Worm (Caenorhabditis elegans): Measurements from ENCODE around the gene T28H10.1.
A peak's percentile ranks its signal among the peaks of the same experiment; 100 is the strongest.

The T28H10.1 gene

ce11 chrV:12532369-12532768 lies 28.8 kb downstream of the T28H10.1 start:
- TF ChIP-seq elt-2 (tag; optimal IDR thresholded peaks at IDR 0.05) (peak; percentile 66), jun-1 (tag; optimal IDR thresholded peaks at IDR 0.05) (no peak), pqm-1 (tag; optimal IDR thresholded peaks at IDR 0.05) (peak; percentile 44)

- TF ChIP-seq ceh-28 (tag; optimal IDR thresholded peaks at IDR 0.05) (no peak), nfya-1 (tag; optimal IDR thresholded peaks at IDR 0.05; ENCODE audit: insufficient read depth) (peak; percentile 30), ceh-9 (tag; optimal IDR thresholded peaks at IDR 0.05) (no peak), aly-2 (tag; optimal IDR thresholded peaks at IDR 0.05) (no peak), hmg-11 (tag; optimal IDR thresholded peaks at IDR 0.05) (no peak), elt-3 (tag; optimal IDR thresholded peaks at IDR 0.05) (peak; percentile 40 to 97 (median 51)), daf-12 (tag; optimal IDR thresholded peaks at IDR 0.05) (peak; percentile 26), elt-1 (tag; optimal IDR thresholded peaks at IDR 0.05) (peak; percentile 25), nhr-43 (tag; optimal IDR thresholded peaks at IDR 0.05; ENCODE audit: poor library complexity, severe bottlenecking) (peak; percentile 55), nhr-25 (tag; optimal IDR thresholded peaks at IDR 0.05) (peak; percentile 81), lin-39 (tag; optimal IDR thresholded peaks at IDR 0.05) (no peak), fos-1 (tag; optimal IDR thresholded peaks at IDR 0.05) (no peak), unc-62 (GFP tag; optimal IDR thresholded peaks at IDR 0.05) (peak; percentile 88), nhr-23 (tag; optimal IDR thresholded peaks at IDR 0.05) (no peak)
Observed at ce11 chrV:12533635-12534150, 30.1 kb downstream of the T28H10.1 start.

ce11 chrV:12534941-12535340 lies 31.3 kb downstream of the T28H10.1 start:
- TF ChIP-seq pha-4 (tag; optimal IDR thresholded peaks at IDR 0.05) (peak; percentile 26), fkh-2 (tag; optimal IDR thresholded peaks at IDR 0.05) (no peak)

- TF ChIP-seq elt-1 (tag; optimal IDR thresholded peaks at IDR 0.05) (no peak), nfya-1 (tag; optimal IDR thresholded peaks at IDR 0.05; ENCODE audit: insufficient read depth) (peak; percentile 16), eor-1 (tag; optimal IDR thresholded peaks at IDR 0.05) (no peak), lin-39 (tag; optimal IDR thresholded peaks at IDR 0.05) (peak; percentile 57), nhr-25 (tag; optimal IDR thresholded peaks at IDR 0.05) (peak; percentile 31), nhr-23 (tag; optimal IDR thresholded peaks at IDR 0.05) (peak; percentile 43)
Observed at ce11 chrV:12536409-12537038, 32.9 kb downstream of the T28H10.1 start.

ce11 chrV:12537505-12537904 lies 33.9 kb downstream of the T28H10.1 start:
- TF ChIP-seq mdl-1 (tag; optimal IDR thresholded peaks at IDR 0.05) (no peak), ceh-82 (tag; optimal IDR thresholded peaks at IDR 0.05) (no peak), nhr-25 (tag; optimal IDR thresholded peaks at IDR 0.05) (peak; percentile 84), nhr-23 (tag; optimal IDR thresholded peaks at IDR 0.05) (peak; percentile 81), elt-1 (tag; optimal IDR thresholded peaks at IDR 0.05) (peak; percentile 59), unc-62 (GFP tag; optimal IDR thresholded peaks at IDR 0.05) (peak; percentile 68), daf-12 (tag; optimal IDR thresholded peaks at IDR 0.05) (peak; percentile 57)

DNA sequence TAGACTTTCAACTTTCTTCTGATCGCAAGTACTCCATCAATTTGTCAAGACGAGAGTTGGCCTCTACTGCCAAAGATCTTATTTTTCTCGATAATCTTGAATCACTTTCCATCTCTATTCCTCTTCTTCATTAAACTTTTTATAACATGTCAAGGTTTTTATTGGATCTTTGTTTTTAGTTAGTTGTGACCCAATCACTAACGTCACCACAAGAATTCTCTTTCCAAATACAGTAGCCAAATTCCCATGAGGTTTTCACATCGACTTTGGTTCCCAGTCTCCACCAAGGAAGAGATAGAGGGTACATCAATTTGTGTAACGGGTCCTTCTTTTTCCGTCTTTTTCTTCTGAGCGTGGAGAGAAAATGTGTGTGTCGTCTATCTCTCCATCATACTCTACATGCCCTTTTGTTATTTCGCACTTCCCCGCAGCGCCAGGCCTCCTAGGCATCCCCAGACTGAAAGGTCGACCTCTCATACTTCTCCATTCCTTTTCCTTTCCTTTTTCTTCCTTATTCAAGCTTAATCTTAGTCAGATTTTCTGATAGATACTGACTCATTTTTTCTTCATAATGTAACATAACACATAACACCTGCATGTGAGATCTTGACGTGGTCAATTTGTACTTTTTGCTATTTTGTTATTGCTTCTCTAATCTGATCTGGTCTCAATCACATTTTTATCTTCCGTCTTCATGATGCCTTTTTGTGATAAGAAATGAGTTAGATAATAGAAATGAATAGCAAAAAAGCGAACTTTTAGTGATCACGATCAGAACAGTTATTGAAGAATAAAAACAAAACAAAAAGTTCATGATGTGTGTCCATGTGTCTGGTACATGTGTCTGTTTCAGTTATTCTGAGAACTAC lies 35.6 kb downstream of the T28H10.1 start:
- peak; percentile 39 for TF ChIP-seq nfya-1 (tag; optimal IDR thresholded peaks at IDR 0.05; ENCODE audit: insufficient read depth)
- TF ChIP-seq nhr-25 (tag; optimal IDR thresholded peaks at IDR 0.05), result peak; percentile 27
- no peak for TF ChIP-seq elt-2 (tag; optimal IDR thresholded peaks at IDR 0.05)
- TF ChIP-seq daf-12 (tag; optimal IDR thresholded peaks at IDR 0.05), result no peak
- no peak for TF ChIP-seq skn-1 (tag; optimal IDR thresholded peaks at IDR 0.05)
- TF ChIP-seq elt-1 (tag; optimal IDR thresholded peaks at IDR 0.05), result peak; percentile 95
- TF ChIP-seq mdl-1 (tag; optimal IDR thresholded peaks at IDR 0.05), result no peak
- peak; percentile 24 for TF ChIP-seq hmg-11 (tag; optimal IDR thresholded peaks at IDR 0.05)
- no peak for TF ChIP-seq nhr-43 (tag; optimal IDR thresholded peaks at IDR 0.05; ENCODE audit: poor library complexity, severe bottlenecking)
- no peak for TF ChIP-seq nhr-76 (tag; optimal IDR thresholded peaks at IDR 0.05)
- peak; percentile 3 for TF ChIP-seq lin-39 (tag; optimal IDR thresholded peaks at IDR 0.05)

ce11 chrV:12540018-12540417 lies 36.4 kb downstream of the T28H10.1 start:
- TF ChIP-seq hmg-11 (tag; optimal IDR thresholded peaks at IDR 0.05) (no peak), nfya-1 (tag; optimal IDR thresholded peaks at IDR 0.05; ENCODE audit: insufficient read depth) (peak; percentile 45), daf-12 (tag; optimal IDR thresholded peaks at IDR 0.05) (peak; percentile 37), elt-2 (tag; optimal IDR thresholded peaks at IDR 0.05) (peak; percentile 5), nhr-76 (tag; optimal IDR thresholded peaks at IDR 0.05) (no peak), eor-1 (tag; optimal IDR thresholded peaks at IDR 0.05) (no peak), mdl-1 (tag; optimal IDR thresholded peaks at IDR 0.05) (no peak), unc-62 (GFP tag; optimal IDR thresholded peaks at IDR 0.05) (peak; percentile 88), nhr-67 (tag; optimal IDR thresholded peaks at IDR 0.05) (no peak), egl-27 (tag; optimal IDR thresholded peaks at IDR 0.05) (no peak), elt-1 (tag; optimal IDR thresholded peaks at IDR 0.05) (no peak), pqm-1 (tag; optimal IDR thresholded peaks at IDR 0.05) (no peak), nhr-23 (tag; optimal IDR thresholded peaks at IDR 0.05) (peak; percentile 25)

Measured in whole organism, L3 larva.